Fruit fly (Drosophila melanogaster): ENCODE results near the gene tsg.

DNA sequence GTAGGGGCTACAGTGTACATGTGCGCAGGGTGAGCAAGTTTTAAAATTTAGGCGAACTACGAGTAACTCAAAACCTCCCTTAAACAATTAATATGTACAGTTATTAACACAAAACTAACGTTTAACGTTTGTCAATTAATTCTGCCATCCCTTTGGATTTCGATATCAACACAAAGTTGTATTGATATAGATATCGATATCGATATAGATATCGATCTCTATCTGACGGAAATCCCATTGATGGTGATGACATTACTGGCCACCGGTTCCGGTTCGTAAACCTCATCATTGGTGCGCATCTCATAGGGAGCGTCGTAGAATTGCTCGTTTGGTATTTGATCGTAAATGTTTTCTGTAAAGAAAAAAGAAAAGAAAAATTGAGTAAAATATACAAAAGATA lies 4.5 kb upstream of the tsg start:
- TF ChIP-seq pan (optimal IDR thresholded peaks at IDR 0.05) = no peak
- no peak for TF ChIP-seq CG8478 (optimal IDR thresholded peaks at IDR 0.05)

Measured in whole organism.